Fruit fly (Drosophila melanogaster) S2 (cell line): Measurements from ENCODE around the gene CG14966.

ENCODE experiments used
- CG8478 ChIP-seq: fragments of >200 bp; optimal IDR thresholded peaks from 2 replicates; lab custom pipeline; 2018
- CTCF ChIP-seq, 2 experiments: fragments of >200 bp; optimal IDR thresholded peaks; 2 replicates each; lab custom pipeline; 2018

DNA sequence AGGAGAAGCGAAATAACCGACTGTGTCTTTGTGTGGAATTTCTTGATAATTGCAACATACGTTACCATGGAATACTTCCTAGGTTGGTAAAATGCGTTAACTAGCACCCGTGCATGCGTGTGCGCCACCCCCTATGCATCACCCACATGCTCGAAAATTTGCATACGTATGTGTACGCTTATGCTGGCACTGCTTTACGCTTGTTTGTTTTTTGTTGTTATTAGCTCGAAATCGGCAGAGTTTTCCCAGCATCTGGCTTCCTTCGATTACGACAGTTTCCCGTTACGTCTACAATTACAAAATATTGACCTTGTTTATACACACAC, 29.0 kb upstream of the CG14966 start:
- TF ChIP-seq CG8478 (no peak), CTCF (optimal IDR thresholded peaks at IDR 0.05; lab: Kevin White, UChicago) (no peak)
